Worm (Caenorhabditis elegans): ENCODE measurements around the gene phat-5.
A peak's percentile ranks its signal among the peaks of the same experiment; 100 is the strongest.

The phat-5 gene

DNA sequence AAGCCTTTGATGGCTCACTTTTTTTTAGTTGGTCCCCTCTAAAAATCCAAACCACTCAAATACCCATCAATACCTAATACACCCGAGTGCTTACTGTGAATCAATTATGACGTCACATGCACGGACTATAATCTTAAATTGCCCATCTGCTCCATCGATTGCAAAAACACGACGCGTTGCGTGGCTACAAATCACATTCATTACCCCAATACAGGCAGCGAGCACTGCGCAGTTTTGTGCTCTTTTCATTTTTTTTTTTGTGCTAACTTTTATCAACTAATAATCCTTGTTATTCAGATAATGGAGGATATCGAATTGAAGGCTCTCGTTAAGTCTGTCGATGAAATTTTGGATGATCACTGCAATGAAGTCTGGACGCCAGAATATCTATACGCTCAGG, 37.8 kb upstream of the phat-5 start, which contains the start of gene Y45G5AM.5:
TSS of gene Y45G5AM.5 (plus strand) at position 301 of the 400 bp plus-strand sequence.
- TF ChIP-seq nhr-232 (tag; optimal IDR thresholded peaks at IDR 0.05) (no peak), unc-42 (tag; optimal IDR thresholded peaks at IDR 0.05) (no peak)

DNA sequence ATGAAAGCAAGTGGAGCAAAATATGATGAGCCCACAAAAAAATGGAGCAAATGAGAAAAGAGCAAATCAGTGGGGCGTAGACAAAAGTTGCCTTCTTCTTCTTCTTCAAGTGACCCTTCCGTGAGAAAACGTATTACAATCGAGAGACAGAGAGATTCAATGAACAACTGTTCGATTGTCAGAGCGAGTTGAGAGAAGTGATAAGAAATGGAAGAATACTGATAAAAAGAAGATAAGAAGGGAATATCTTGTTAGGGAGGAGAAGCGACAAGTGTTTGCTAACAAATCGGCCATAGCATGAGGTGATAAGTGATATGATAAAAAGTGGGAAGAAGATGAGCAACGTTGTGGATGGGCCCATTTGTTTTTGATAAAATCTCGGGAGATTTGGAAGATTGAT, 35.0 kb upstream of the phat-5 start:
- peak; percentile 47 for TF ChIP-seq rnt-1 (tag; optimal IDR thresholded peaks at IDR 0.05)
- no peak for TF ChIP-seq che-1 (tag; optimal IDR thresholded peaks at IDR 0.05)
- peak; percentile 69 for TF ChIP-seq unc-55 (GFP tag; optimal IDR thresholded peaks at IDR 0.05)
- peak; percentile 50 for TF ChIP-seq ceh-18 (tag; optimal IDR thresholded peaks at IDR 0.05)
- peak; percentile 96 for TF ChIP-seq elt-2 (tag; optimal IDR thresholded peaks at IDR 0.05)

DNA sequence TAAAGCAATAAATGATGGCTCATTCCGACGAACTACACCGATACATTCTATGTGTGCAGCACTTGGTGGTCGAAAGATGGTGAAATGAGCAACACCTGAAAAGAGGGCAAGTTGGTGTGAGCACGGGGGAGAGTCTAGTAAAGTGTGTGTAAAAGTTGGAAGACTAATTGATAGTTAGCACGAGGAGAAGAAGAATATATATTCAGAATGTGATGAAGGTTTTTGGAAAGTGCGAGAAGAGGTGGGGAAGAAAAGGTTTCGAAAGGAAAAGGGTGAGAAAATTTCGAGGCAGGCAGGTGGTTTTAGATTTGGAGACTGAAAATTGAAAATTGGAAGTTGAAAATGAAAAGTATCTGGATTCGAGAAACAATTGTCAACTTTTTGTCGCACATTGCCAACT, 29.9 kb upstream of the phat-5 start, which contains the start of gene Y45G5AM.6:
TSS of gene Y45G5AM.6 (minus strand) at position 101 of the 400 bp plus-strand sequence.
- TF ChIP-seq unc-55 (GFP tag; optimal IDR thresholded peaks at IDR 0.05) (no peak), hlh-6 (tag; optimal IDR thresholded peaks at IDR 0.05) (no peak), pax-1 (tag; optimal IDR thresholded peaks at IDR 0.05) (no peak), odd-2 (tag; optimal IDR thresholded peaks at IDR 0.05) (no peak)

DNA sequence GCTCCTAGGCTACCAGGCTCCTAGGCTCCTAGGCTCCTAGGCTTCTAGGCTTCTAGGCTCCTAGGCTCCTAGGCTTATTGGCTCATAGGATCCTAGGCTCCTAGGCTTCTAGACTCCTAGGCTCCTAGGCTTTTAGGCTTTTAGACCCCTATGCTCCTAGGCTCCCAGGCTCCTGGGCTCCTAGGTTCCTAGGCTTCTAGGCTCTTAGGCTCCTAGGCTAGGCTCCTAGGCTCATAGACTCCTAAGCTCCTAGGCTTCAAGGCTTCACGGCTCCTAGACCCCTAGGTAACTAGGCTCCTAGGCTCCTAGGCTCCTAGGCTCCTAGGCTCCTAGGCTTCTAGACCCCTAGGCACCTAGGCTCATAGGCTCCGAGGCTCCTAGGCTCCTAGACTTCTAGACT, 29.1 kb upstream of the phat-5 start:
- TF ChIP-seq sox-4 (tag; optimal IDR thresholded peaks at IDR 0.05) (no peak), elt-2 (tag; optimal IDR thresholded peaks at IDR 0.05) (no peak), pag-3 (tag; optimal IDR thresholded peaks at IDR 0.05; ENCODE audit: borderline replicate concordance) (peak; percentile 0), elt-4 (tag; optimal IDR thresholded peaks at IDR 0.05) (peak; percentile 66), unc-55 (GFP tag; optimal IDR thresholded peaks at IDR 0.05) (no peak)

DNA sequence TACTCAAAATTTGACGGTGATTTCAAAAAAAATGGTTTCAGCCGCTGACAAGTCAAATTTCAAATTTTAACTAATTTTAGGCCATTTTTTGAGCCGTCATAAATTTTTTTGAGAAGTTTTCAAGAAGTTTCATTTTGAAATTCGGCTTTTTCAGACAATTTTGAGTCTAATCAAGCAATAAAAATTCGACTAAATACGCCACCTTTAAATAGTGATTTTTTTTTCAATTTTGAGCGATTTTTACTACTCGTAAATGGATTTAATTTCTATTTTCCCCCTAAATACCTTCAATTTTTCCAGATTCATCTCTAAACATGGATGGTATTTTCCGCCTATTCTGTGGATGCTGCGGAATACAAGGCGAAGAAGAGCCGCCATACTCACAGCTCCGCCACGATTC, 21.9 kb upstream of the phat-5 start, which contains the start of gene Y45G5AL.1:
TSS of gene Y45G5AL.1 (plus strand) at position 301 of the 400 bp plus-strand sequence.
- TF ChIP-seq unc-55 (GFP tag; optimal IDR thresholded peaks at IDR 0.05) (no peak), hlh-15 (tag; optimal IDR thresholded peaks at IDR 0.05) (no peak)

DNA sequence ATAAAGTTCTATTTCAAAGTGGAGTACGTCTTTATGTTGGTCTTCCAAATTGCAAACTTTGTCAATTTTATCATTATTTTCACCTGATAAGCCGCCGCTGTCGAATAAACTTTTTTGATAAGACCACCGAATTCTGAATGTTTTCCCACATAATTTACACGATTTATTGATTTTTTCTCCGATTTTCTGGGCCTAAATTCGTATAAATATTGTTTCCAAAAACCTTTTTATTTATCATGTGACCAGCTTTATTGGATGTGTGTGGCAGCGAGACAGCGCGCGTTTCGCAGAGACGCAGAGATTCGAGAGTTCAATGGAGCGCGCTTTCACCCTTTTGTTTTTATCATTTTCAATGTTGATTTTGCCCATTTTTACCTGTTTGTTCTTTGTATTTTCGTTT, 20.7 kb upstream of the phat-5 start:
- no peak for TF ChIP-seq nhr-11 (tag; optimal IDR thresholded peaks at IDR 0.05)
- TF ChIP-seq ceh-24 (tag; optimal IDR thresholded peaks at IDR 0.05), result no peak
- TF ChIP-seq ceh-31 (tag; optimal IDR thresholded peaks at IDR 0.05), result no peak
- no peak for TF ChIP-seq dve-1 (tag; optimal IDR thresholded peaks at IDR 0.05)
- no peak for TF ChIP-seq ahr-1 (tag; optimal IDR thresholded peaks at IDR 0.05)
- peak; percentile 21 for TF ChIP-seq unc-55 (GFP tag; optimal IDR thresholded peaks at IDR 0.05)
- TF ChIP-seq fax-1 (tag; optimal IDR thresholded peaks at IDR 0.05), result no peak
- TF ChIP-seq hlh-6 (tag; optimal IDR thresholded peaks at IDR 0.05), result no peak
- TF ChIP-seq ztf-16 (tag; optimal IDR thresholded peaks at IDR 0.05), result no peak
- no peak for TF ChIP-seq madf-2 (tag; optimal IDR thresholded peaks at IDR 0.05)
- no peak for TF ChIP-seq ceh-6 (GFP tag; optimal IDR thresholded peaks at IDR 0.05)
- TF ChIP-seq pax-1 (tag; optimal IDR thresholded peaks at IDR 0.05), result peak; percentile 13
- peak; percentile 33 for TF ChIP-seq ceh-48 (tag; optimal IDR thresholded peaks at IDR 0.05)
- TF ChIP-seq elt-2 (tag; optimal IDR thresholded peaks at IDR 0.05), result peak; percentile 67
- no peak for TF ChIP-seq sdc-2 (tag; optimal IDR thresholded peaks at IDR 0.05)
- TF ChIP-seq pha-4 (tag; optimal IDR thresholded peaks at IDR 0.05), result no peak
- no peak for TF ChIP-seq hlh-8 (tag; optimal IDR thresholded peaks at IDR 0.05)
- TF ChIP-seq hlh-30 (tag; optimal IDR thresholded peaks at IDR 0.05; ENCODE audit: insufficient read depth), result peak; percentile 96
- TF ChIP-seq unc-42 (tag; optimal IDR thresholded peaks at IDR 0.05), result peak; percentile 69
- TF ChIP-seq nfya-1 (tag; optimal IDR thresholded peaks at IDR 0.05), result peak; percentile 42

DNA sequence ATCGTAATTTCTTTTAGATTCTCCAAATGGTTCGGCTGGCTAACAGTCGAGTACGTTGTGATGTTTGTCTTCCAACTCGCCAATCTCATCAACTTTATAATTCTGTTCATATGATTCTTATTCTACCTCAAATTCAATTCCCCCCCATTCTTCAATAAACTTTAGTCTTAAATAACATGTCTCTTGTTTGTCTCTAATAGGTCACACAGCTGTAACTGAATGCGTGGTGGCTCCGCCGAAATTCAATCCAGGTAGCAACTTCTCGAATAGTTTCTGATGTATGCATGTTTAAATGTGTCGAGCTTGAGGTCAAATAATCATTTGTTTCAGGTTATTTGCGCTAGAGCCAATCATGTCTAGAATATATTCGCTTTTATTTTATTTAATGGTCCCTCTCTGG, 16.4 kb upstream of the phat-5 start, which contains the start of gene lgc-29:
TSS of gene lgc-29 (plus strand) at position 301 of the 400 bp plus-strand sequence.
- no peak for TF ChIP-seq unc-3 (GFP tag; conservative IDR thresholded peaks at IDR 0.05)
- TF ChIP-seq unc-3 (tag; optimal IDR thresholded peaks at IDR 0.05), result no peak
- TF ChIP-seq ceh-30 (tag; optimal IDR thresholded peaks at IDR 0.05), result no peak
- no peak for TF ChIP-seq pha-2 (tag; optimal IDR thresholded peaks at IDR 0.05)
- TF ChIP-seq pqm-1 (tag; optimal IDR thresholded peaks at IDR 0.05), result no peak

Measured in whole organism, late embryonic.